Fruit fly (Drosophila melanogaster): Measurements from ENCODE around the gene mab-21.

Gene mab-21

dm6 chrX:6024638-6025037 is 11.7 kb upstream of the mab-21 start (continued):
- no peak for TF ChIP-seq CG5180 (GFP tag; optimal IDR thresholded peaks at IDR 0.05)
- peak; percentile 21 for TF ChIP-seq CG11504 (tag; optimal IDR thresholded peaks at IDR 0.05)
- TF ChIP-seq CG10959 (GFP tag; IDR thresholded peaks at IDR 0.05): 0 out of 2 replicates have a peak, but pooled peaks have one; percentile 52
- TF ChIP-seq CG10431 (GFP tag; optimal IDR thresholded peaks at IDR 0.05): no peak
- TF ChIP-seq CG3163 (GFP tag; optimal IDR thresholded peaks at IDR 0.05): no peak
- TF ChIP-seq CG17328 (GFP tag; IDR thresholded peaks at IDR 0.05): peak; percentile 67
- peak; percentile 22 for TF ChIP-seq shn (GFP tag; optimal IDR thresholded peaks at IDR 0.05)
- no peak for TF ChIP-seq sqz (GFP tag; optimal IDR thresholded peaks at IDR 0.05)
- TF ChIP-seq Hr78 (GFP tag; optimal IDR thresholded peaks at IDR 0.05): peak in 1 of 2 experiments; percentile 68
- TF ChIP-seq HLH54F (GFP tag; optimal IDR thresholded peaks at IDR 0.05): peak; percentile 7
- TF ChIP-seq CG7786 (GFP tag; optimal IDR thresholded peaks at IDR 0.05): peak; percentile 39
- TF ChIP-seq CG2120 (GFP tag; optimal IDR thresholded peaks at IDR 0.05): no peak
- peak; percentile 83 for TF ChIP-seq CG1603 (tag; optimal IDR thresholded peaks at IDR 0.05)
- no peak for TF ChIP-seq wdn (GFP tag; IDR thresholded peaks at IDR 0.05)
- TF ChIP-seq CG7556 (GFP tag; optimal IDR thresholded peaks at IDR 0.05): peak; percentile 43
- TF ChIP-seq lola (GFP tag; optimal IDR thresholded peaks at IDR 0.05): peak in 1 of 3 experiments; percentile 79
- TF ChIP-seq CG8924 (tag; optimal IDR thresholded peaks at IDR 0.05): peak; percentile 53
- peak; percentile 64 for TF ChIP-seq Xbp1 (GFP tag; optimal IDR thresholded peaks at IDR 0.05)
- TF ChIP-seq D (optimal IDR thresholded peaks at IDR 0.05): no peak
- peak; percentile 52 for TF ChIP-seq D (GFP tag; optimal IDR thresholded peaks at IDR 0.05)
- no peak for TF ChIP-seq gro (GFP tag; optimal IDR thresholded peaks at IDR 0.05)
- peak; percentile 56 for TF ChIP-seq CG31441 (GFP tag; IDR thresholded peaks at IDR 0.05)
- peak; percentile 85 for TF ChIP-seq dmrt11E (tag; optimal IDR thresholded peaks at IDR 0.05)
- TF ChIP-seq Oaz (GFP tag; IDR thresholded peaks at IDR 0.05): no peak
- TF ChIP-seq sug (tag; optimal IDR thresholded peaks at IDR 0.05): no peak
- TF ChIP-seq Nf-YA (GFP tag; IDR thresholded peaks at IDR 0.05): 0 out of 2 replicates have a peak, but pooled peaks have one; percentile 25
- no peak for TF ChIP-seq Lim3 (GFP tag; IDR thresholded peaks at IDR 0.05)
- peak; percentile 60 for TF ChIP-seq vvl (GFP tag; IDR thresholded peaks at IDR 0.05)
- no peak for TF ChIP-seq br (optimal IDR thresholded peaks at IDR 0.05)
- TF ChIP-seq mirr (GFP tag; optimal IDR thresholded peaks at IDR 0.05): no peak
- TF ChIP-seq odd (GFP tag; optimal IDR thresholded peaks at IDR 0.05): peak; percentile 5
- no peak for TF ChIP-seq CG11247 (GFP tag; IDR thresholded peaks at IDR 0.05)
- peak; percentile 43 for TF ChIP-seq Sox102F (GFP tag; optimal IDR thresholded peaks at IDR 0.05)
- TF ChIP-seq CG12071 (GFP tag; optimal IDR thresholded peaks at IDR 0.05): no peak
- peak; percentile 18 for TF ChIP-seq CG4820 (GFP tag; optimal IDR thresholded peaks at IDR 0.05)
- TF ChIP-seq CG17612 (GFP tag; IDR thresholded peaks at IDR 0.05): no peak
- TF ChIP-seq CG10565 (GFP tag; optimal IDR thresholded peaks at IDR 0.05): no peak
- peak; percentile 9 for TF ChIP-seq Antp (GFP tag; optimal IDR thresholded peaks at IDR 0.05)
- TF ChIP-seq CG6175 (GFP tag; IDR thresholded peaks at IDR 0.05): no peak
- no peak for TF ChIP-seq HmgD (GFP tag; optimal IDR thresholded peaks at IDR 0.05)
- peak; percentile 65 for TF ChIP-seq Optix (GFP tag; IDR thresholded peaks at IDR 0.05)
- no peak for TF ChIP-seq CG10543 (GFP tag; optimal IDR thresholded peaks at IDR 0.05)
- TF ChIP-seq pita (GFP tag; optimal IDR thresholded peaks at IDR 0.05): no peak
- peak; percentile 70 for TF ChIP-seq zf30C (GFP tag; optimal IDR thresholded peaks at IDR 0.05)
- no peak for TF ChIP-seq Deaf1 (tag; optimal IDR thresholded peaks at IDR 0.05)
- no peak for TF ChIP-seq CG9932 (GFP tag; IDR thresholded peaks at IDR 0.05)
- no peak for TF ChIP-seq Side (GFP tag; optimal IDR thresholded peaks at IDR 0.05)
- TF ChIP-seq h (optimal IDR thresholded peaks at IDR 0.05): no peak
- no peak for TF ChIP-seq CG9876 (GFP tag; optimal IDR thresholded peaks at IDR 0.05)
- TF ChIP-seq CG10274 (GFP tag; optimal IDR thresholded peaks at IDR 0.05): no peak
- TF ChIP-seq fd64A (GFP tag; optimal IDR thresholded peaks at IDR 0.05): no peak
- TF ChIP-seq CG11695 (GFP tag; IDR thresholded peaks at IDR 0.05): no peak
- no peak for TF ChIP-seq klu (GFP tag; IDR thresholded peaks at IDR 0.05)
